Fruit fly (Drosophila melanogaster) whole organism, wandering third instar larva: ENCODE measurements around the gene eIF4E4.

Experiments
- Abd-B ChIP-seq: fragments of >200 bp; optimal IDR thresholded peaks from 2 replicates; lab custom pipeline; 2017; ENCODE audit warnings: missing biosample characterization, missing genetic modification characterization
- CG32264 ChIP-seq: fragments of 200-800 bp; sonication (Bioruptor generic); optimal IDR thresholded peaks from 2 replicates; lab custom pipeline; 2016; ENCODE audit warnings: missing biosample characterization, missing genetic modification characterization
- CG9705 ChIP-seq: fragments of 200-800 bp; sonication (Bioruptor generic); optimal IDR thresholded peaks from 2 replicates; lab custom pipeline; 2018; ENCODE audit warnings: missing biosample characterization, mild to moderate bottlenecking, missing genetic modification characterization
- CrebA ChIP-seq: fragments of 200-800 bp; sonication (Bioruptor generic); optimal IDR thresholded peaks from 2 replicates; lab custom pipeline; 2016; ENCODE audit warnings: missing biosample characterization, mild to moderate bottlenecking, missing genetic modification characterization, borderline replicate concordance
- Dfd ChIP-seq: fragments of >200 bp; optimal IDR thresholded peaks from 2 replicates; lab custom pipeline; 2017; ENCODE audit warnings: missing biosample characterization, missing genetic modification characterization
- Dif ChIP-seq: fragments of 200-275, 200-300 bp; sonication (Bioruptor generic); optimal IDR thresholded peaks from 2 replicates; lab custom pipeline; 2018; ENCODE audit warnings: missing biosample characterization, missing genetic modification characterization; ENCODE audit not compliant: partially characterized antibody
- GATAd ChIP-seq: sonication (Bioruptor generic); optimal IDR thresholded peaks from 2 replicates; lab custom pipeline; 2016; ENCODE audit warnings: missing biosample characterization, missing genetic modification characterization
- HLH106 ChIP-seq: fragments of 200-800 bp; optimal IDR thresholded peaks from 3 replicates; lab custom pipeline; 2019; ENCODE audit warnings: missing biosample characterization, mild to moderate bottlenecking, missing genetic modification characterization, moderate library complexity
- Hnf4 ChIP-seq: fragments of 200-800 bp; sonication (Bioruptor generic); optimal IDR thresholded peaks from 2 replicates; lab custom pipeline; 2016; ENCODE audit warnings: missing biosample characterization, mild to moderate bottlenecking, missing genetic modification characterization
- Hr78 ChIP-seq: fragments of >200 bp; optimal IDR thresholded peaks from 2 replicates; lab custom pipeline; 2017; ENCODE audit warnings: missing biosample characterization, missing genetic modification characterization
- Hr83 ChIP-seq: fragments of 200-300 bp; sonication (Bioruptor generic); optimal IDR thresholded peaks from 2 replicates; lab custom pipeline; 2016; ENCODE audit warnings: missing biosample characterization, mild to moderate bottlenecking, missing genetic modification characterization, moderate library complexity; ENCODE audit not compliant: poor library complexity, severe bottlenecking
- Myc ChIP-seq: fragments of >200 bp; optimal IDR thresholded peaks from 2 replicates; lab custom pipeline; 2017
- N ChIP-seq: fragments of >200 bp; optimal IDR thresholded peaks from 2 replicates; lab custom pipeline; 2018; ENCODE audit warnings: missing biosample characterization, missing external identifiers, missing genetic modification characterization
- OdsH ChIP-seq: fragments of 200-800 bp; sonication (Bioruptor generic); optimal IDR thresholded peaks from 2 replicates; lab custom pipeline; 2016; ENCODE audit warnings: missing biosample characterization, mild to moderate bottlenecking, missing genetic modification characterization
- Rel ChIP-seq, 2 experiments: fragments of 200-800 bp; sonication (Bioruptor generic) in 1 of 2; optimal IDR thresholded peaks; 2 replicates in 1 of 2; 3 replicates in 1 of 2; lab custom pipeline; 2016 to 2019; ENCODE audit warnings: mild to moderate bottlenecking in 2 of 2, missing biosample characterization in 2 of 2, missing genetic modification characterization in 2 of 2, moderate library complexity in 1 of 2
- Sp1 ChIP-seq: fragments of 200-800 bp; sonication (Bioruptor generic); optimal IDR thresholded peaks from 3 replicates; lab custom pipeline; 2019; ENCODE audit warnings: missing biosample characterization, mild to moderate bottlenecking, missing genetic modification characterization, moderate library complexity
- Vsx2 ChIP-seq: fragments of 200-300, 225-300 bp; sonication (Bioruptor generic); optimal IDR thresholded peaks from 2 replicates; lab custom pipeline; 2018; ENCODE audit warnings: missing biosample characterization, missing genetic modification characterization; ENCODE audit not compliant: partially characterized antibody
- br ChIP-seq: fragments of 200-800 bp; sonication (Bioruptor generic); optimal IDR thresholded peaks from 2 replicates; lab custom pipeline; 2016; ENCODE audit warnings: missing biosample characterization, missing genetic modification characterization
- brk ChIP-seq: fragments of 200-800 bp; sonication (Bioruptor generic); optimal IDR thresholded peaks from 2 replicates; lab custom pipeline; 2016; ENCODE audit warnings: missing biosample characterization, mild to moderate bottlenecking, missing genetic modification characterization
- dl ChIP-seq, 2 experiments: fragments of 175-275, 200-275 bp in 1 of 2; fragments of 200-275 bp in 1 of 2; sonication (Bioruptor generic); optimal IDR thresholded peaks; lab custom pipeline; 2018; ENCODE audit warnings: mild to moderate bottlenecking in 2 of 2, missing biosample characterization in 2 of 2, missing genetic modification characterization in 2 of 2, moderate library complexity in 2 of 2; ENCODE audit not compliant: partially characterized antibody in 2 of 2, insufficient read depth in 1 of 2
- dmrt93B ChIP-seq: fragments of 200-800 bp; sonication (Bioruptor generic); optimal IDR thresholded peaks from 2 replicates; lab custom pipeline; 2018; ENCODE audit warnings: missing biosample characterization, mild to moderate bottlenecking, missing genetic modification characterization
- dsf ChIP-seq: sonication (Bioruptor generic); optimal IDR thresholded peaks from 2 replicates; lab custom pipeline; 2016; ENCODE audit warnings: missing biosample characterization, missing genetic modification characterization, borderline replicate concordance
- ey ChIP-seq: fragments of 200-800 bp; sonication (Bioruptor generic); optimal IDR thresholded peaks from 2 replicates; lab custom pipeline; 2016; ENCODE audit warnings: missing biosample characterization, missing genetic modification characterization
- foxo ChIP-seq, 2 experiments: fragments of 200-800 bp; sonication (Bioruptor generic); optimal IDR thresholded peaks; 2 replicates in 1 of 2; 3 replicates in 1 of 2; lab custom pipeline; 2016 to 2017; ENCODE audit warnings: missing biosample characterization in 2 of 2, missing genetic modification characterization in 2 of 2
- fru ChIP-seq: fragments of 200-800 bp; sonication (Bioruptor generic); optimal IDR thresholded peaks from 3 replicates; lab custom pipeline; 2016; ENCODE audit warnings: missing biosample characterization, mild to moderate bottlenecking, missing genetic modification characterization
- h ChIP-seq: fragments of 200-800 bp; sonication (Bioruptor generic); optimal IDR thresholded peaks from 3 replicates; lab custom pipeline; 2016; ENCODE audit warnings: missing biosample characterization, mild to moderate bottlenecking, missing genetic modification characterization
- jim ChIP-seq: fragments of 175-275, 200-325 bp; sonication (Bioruptor generic); optimal IDR thresholded peaks from 2 replicates; lab custom pipeline; 2016; ENCODE audit warnings: missing biosample characterization, mild to moderate bottlenecking, missing genetic modification characterization
- lola ChIP-seq: fragments of >200 bp; optimal IDR thresholded peaks from 2 replicates; lab custom pipeline; 2017; ENCODE audit warnings: missing biosample characterization, missing genetic modification characterization
- pan ChIP-seq: fragments of >200 bp; optimal IDR thresholded peaks from 2 replicates; lab custom pipeline; 2017
- psq ChIP-seq: fragments of 200-800 bp; sonication (Bioruptor generic); optimal IDR thresholded peaks from 3 replicates; lab custom pipeline; 2017; ENCODE audit warnings: missing biosample characterization, mild to moderate bottlenecking, missing genetic modification characterization, moderate library complexity
- rgr ChIP-seq: fragments of 200-800 bp; sonication (Bioruptor generic); optimal IDR thresholded peaks from 3 replicates; lab custom pipeline; 2016; ENCODE audit warnings: missing biosample characterization, mild to moderate bottlenecking, missing genetic modification characterization
- sage ChIP-seq: fragments of 200-800 bp; sonication (Bioruptor generic); optimal IDR thresholded peaks from 2 replicates; lab custom pipeline; 2016; ENCODE audit warnings: missing biosample characterization, mild to moderate bottlenecking, missing genetic modification characterization
- sv ChIP-seq: fragments of 200-800 bp; sonication (Bioruptor generic); optimal IDR thresholded peaks from 3 replicates; lab custom pipeline; 2016; ENCODE audit warnings: missing biosample characterization, missing genetic modification characterization
- tai ChIP-seq: sonication (Bioruptor generic); optimal IDR thresholded peaks from 2 replicates; lab custom pipeline; 2016; ENCODE audit warnings: missing biosample characterization, missing genetic modification characterization
- usp ChIP-seq: fragments of >200 bp; optimal IDR thresholded peaks from 2 replicates; lab custom pipeline; 2017; ENCODE audit warnings: missing biosample characterization, missing genetic modification characterization
- woc ChIP-seq: sonication (Bioruptor generic); optimal IDR thresholded peaks from 2 replicates; lab custom pipeline; 2016; ENCODE audit warnings: missing biosample characterization, mild to moderate bottlenecking, missing genetic modification characterization

Gene eIF4E4

DNA sequence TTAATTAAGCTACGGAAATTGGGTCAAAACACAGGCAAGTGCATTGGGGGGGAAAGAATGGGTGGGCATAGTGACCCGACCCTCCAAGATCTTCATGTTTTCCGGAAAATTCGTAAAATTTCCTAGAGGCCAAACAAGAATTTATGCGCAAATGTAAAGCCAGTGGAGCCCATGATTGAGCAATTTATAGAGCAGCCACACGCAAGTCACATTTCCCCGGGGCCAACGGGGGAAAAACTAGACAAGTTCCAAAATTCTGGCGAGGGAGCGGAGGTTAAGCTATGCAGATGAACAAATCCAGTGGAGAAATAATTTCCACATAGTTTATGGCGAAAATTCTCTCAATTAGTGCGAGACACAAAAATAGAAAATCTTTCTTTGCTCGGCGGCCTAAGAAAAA lies 31.9 kb upstream of the eIF4E4 start:
- no peak for TF ChIP-seq Dif
- no peak for TF ChIP-seq woc
- TF ChIP-seq CG9705 (GFP tag; lab: Kevin White, UChicago), result no peak
- no peak for TF ChIP-seq dsf (GFP tag; lab: Kevin White, UChicago)
- TF ChIP-seq usp (GFP tag; lab: Kevin White, UChicago), result no peak
- TF ChIP-seq pan (lab: Kevin White, UChicago), result no peak
- TF ChIP-seq jim (GFP tag; lab: Kevin White, UChicago), result no peak
- no peak for TF ChIP-seq CG32264

DNA sequence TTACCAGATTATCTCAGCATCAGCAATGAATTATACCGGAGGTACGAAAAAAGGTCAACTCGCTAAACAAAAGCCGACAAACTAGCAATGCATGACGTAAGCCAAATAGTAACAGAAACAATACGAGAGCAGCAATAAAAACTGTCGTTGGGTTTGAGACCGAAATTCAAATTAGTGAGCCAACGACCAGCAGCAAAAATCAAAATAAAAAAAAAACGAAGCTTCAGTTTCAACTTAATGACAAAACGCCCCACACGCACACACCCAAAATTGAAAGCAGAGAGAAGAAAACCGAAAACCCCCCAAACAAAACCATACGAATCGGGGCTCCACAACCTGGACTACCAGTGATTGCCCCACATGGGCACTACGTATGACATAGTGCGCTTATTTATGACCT lies 28.7 kb upstream of the eIF4E4 start:
- TF ChIP-seq Dif (no peak), Rel (GFP tag; optimal IDR thresholded peaks at IDR 0.05; lab: Kevin White, UChicago) (no peak), Rel (tag; optimal IDR thresholded peaks at IDR 0.05; lab: Kevin White, UChicago) (peak; percentile 39), Myc (lab: Kevin White, UChicago) (no peak)

DNA sequence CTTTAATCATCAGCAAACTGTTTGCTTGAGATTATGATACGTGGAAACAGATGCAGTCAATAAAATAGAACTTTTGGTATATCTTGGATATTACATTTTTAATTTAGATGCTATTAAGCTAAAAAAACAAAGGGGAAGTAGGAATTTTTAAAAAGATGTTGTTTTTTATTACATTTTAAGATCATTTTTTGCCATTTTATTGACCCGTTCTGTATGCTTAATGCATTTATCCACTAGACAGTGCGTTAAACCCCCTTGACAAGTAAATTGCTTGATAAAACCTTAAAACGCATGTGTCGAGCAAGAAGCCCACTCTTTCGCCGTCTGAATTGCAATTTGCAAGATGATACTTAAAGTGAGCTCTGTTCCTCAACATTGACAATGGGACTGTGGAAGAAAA lies 27.8 kb upstream of the eIF4E4 start:
- TF ChIP-seq N (GFP tag; lab: Kevin White, UChicago) (no peak), Hr78 (GFP tag; lab: Kevin White, UChicago) (no peak), Rel (GFP tag; optimal IDR thresholded peaks at IDR 0.05; lab: Kevin White, UChicago) (no peak), Rel (tag; optimal IDR thresholded peaks at IDR 0.05; lab: Kevin White, UChicago) (no peak), Myc (lab: Kevin White, UChicago) (no peak), Abd-B (GFP tag; lab: Kevin White, UChicago) (no peak), dmrt93B (GFP tag; lab: Kevin White, UChicago) (no peak), OdsH (GFP tag; lab: Kevin White, UChicago) (no peak), ey (GFP tag; lab: Kevin White, UChicago) (no peak)

DNA sequence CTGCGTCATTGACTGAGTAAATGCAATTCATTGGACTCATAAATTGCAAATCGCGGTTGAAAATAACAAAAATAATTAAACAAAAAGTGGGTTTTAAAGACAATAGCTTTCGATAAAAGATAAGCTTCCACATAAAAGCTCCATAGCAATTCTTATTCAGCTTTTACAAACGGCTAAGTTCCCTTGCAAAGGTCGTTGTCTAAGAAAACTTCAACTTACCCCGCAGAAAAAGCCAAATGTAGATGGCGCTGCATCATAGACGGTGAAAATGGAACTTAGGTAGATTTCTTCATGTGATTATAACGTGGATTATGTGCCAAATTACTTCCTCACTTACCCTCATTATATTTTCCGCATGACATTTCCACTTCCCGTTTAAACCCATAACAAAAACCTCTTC lies 23.5 kb upstream of the eIF4E4 start:
- no peak for TF ChIP-seq Rel (GFP tag; optimal IDR thresholded peaks at IDR 0.05; lab: Kevin White, UChicago)
- no peak for TF ChIP-seq Rel (tag; optimal IDR thresholded peaks at IDR 0.05; lab: Kevin White, UChicago)
- TF ChIP-seq woc, result no peak
- no peak for TF ChIP-seq fru (GFP tag; lab: Kevin White, UChicago)
- no peak for TF ChIP-seq tai (GFP tag; lab: Kevin White, UChicago)
- TF ChIP-seq h, result no peak
- no peak for TF ChIP-seq Dfd (GFP tag; lab: Kevin White, UChicago)
- TF ChIP-seq foxo (GFP tag; optimal IDR thresholded peaks at IDR 0.05; lab: Kevin White, UChicago), result no peak
- no peak for TF ChIP-seq Abd-B (GFP tag; lab: Kevin White, UChicago)

DNA sequence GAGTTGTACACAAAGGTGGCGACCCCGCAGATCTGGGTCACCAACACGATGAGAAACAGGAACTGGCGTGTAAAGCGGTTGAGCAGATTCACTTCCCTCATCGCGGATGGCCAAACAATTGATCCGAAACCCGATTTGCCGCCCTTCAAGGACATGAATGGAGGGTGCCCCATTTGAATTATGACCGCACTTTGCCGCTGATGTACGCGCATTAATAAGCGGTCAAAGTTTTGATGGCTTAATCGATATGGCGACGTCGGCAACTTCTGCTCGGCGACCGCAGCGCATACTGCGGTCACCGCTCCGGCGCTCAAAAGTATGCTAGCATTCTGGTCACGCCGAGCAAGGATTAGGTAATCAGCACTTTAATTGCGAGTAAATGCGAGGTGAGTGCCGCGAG lies 2.3 kb upstream of the eIF4E4 start, which contains the start of gene Grl65a:
TSS of gene Grl65a (minus strand) at position 101 of the 400 bp plus-strand sequence.
- TF ChIP-seq N (GFP tag; lab: Kevin White, UChicago) (no peak), CG32264 (no peak), OdsH (GFP tag; lab: Kevin White, UChicago) (no peak), woc (no peak), CG9705 (GFP tag; lab: Kevin White, UChicago) (no peak), Hr78 (GFP tag; lab: Kevin White, UChicago) (no peak), rgr (no peak), Vsx2 (GFP tag; lab: Kevin White, UChicago) (no peak), ey (GFP tag; lab: Kevin White, UChicago) (no peak), Sp1 (no peak), br (no peak), GATAd (no peak), sage (GFP tag; lab: Kevin White, UChicago) (no peak), pan (lab: Kevin White, UChicago) (no peak), Dfd (GFP tag; lab: Kevin White, UChicago) (no peak), dmrt93B (GFP tag; lab: Kevin White, UChicago) (no peak), Hr83 (no peak), sv (GFP tag; lab: Kevin White, UChicago) (no peak), h (no peak)

DNA sequence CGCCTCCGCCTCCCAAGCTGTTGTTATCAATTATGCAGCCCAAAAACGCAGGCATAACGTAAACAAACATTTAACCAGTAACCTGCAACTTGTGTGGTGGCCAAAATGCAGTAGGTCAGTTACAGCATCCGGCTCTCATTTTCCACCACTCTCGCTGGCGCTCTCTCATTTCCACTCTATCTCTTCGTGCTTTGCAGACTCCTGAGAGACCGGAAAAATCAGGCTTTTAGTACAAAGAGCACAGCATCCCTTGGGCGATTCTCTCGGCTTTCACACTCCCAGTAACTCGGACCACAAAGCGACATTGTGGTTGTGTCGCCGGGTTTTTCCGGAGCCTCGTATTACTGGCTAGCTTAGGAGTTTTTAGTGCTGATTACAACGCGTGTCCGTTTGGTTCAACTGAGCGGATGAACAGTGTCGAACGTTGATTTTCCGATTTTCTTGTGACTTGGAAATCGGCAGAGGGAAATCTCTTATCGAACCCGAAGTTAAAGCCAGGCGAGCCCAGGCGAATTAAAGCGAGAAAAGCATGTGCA lies 41.7 kb downstream of the eIF4E4 start, which contains the start of gene GluRIA:
TSS of gene GluRIA (plus strand) at position 364 of the 536 bp plus-strand sequence.
- TF ChIP-seq lola (GFP tag; lab: Kevin White, UChicago) (no peak), psq (no peak), Hnf4 (no peak), brk (GFP tag; lab: Kevin White, UChicago) (no peak), HLH106 (tag; lab: Kevin White, UChicago) (no peak), Dfd (GFP tag; lab: Kevin White, UChicago) (no peak), Hr83 (no peak), Abd-B (GFP tag; lab: Kevin White, UChicago) (no peak), Myc (lab: Kevin White, UChicago) (no peak), sv (GFP tag; lab: Kevin White, UChicago) (no peak), N (GFP tag; lab: Kevin White, UChicago) (no peak), foxo (GFP tag; optimal IDR thresholded peaks at IDR 0.05; lab: Kevin White, UChicago) (no peak), dmrt93B (GFP tag; lab: Kevin White, UChicago) (no peak), h (no peak), br (no peak), CrebA (no peak), Dif (no peak), dl (GFP tag; optimal IDR thresholded peaks at IDR 0.05; lab: Kevin White, UChicago; ENCODE audit: insufficient read depth in 1 of 2, partially characterized antibody in 2 of 2) (no peak)
